Worm (Caenorhabditis elegans): ENCODE data around the gene C38D4.10.

- no peak for TF ChIP-seq zag-1 (tag; optimal IDR thresholded peaks at IDR 0.05)
- no peak for TF ChIP-seq egl-27 (tag; optimal IDR thresholded peaks at IDR 0.05)
- TF ChIP-seq nhr-85 (tag), result no peak
- TF ChIP-seq mdl-1 (tag; optimal IDR thresholded peaks at IDR 0.05), result no peak
- TF ChIP-seq fkh-10 (GFP tag; optimal IDR thresholded peaks at IDR 0.05), result no peak
- TF ChIP-seq blmp-1 (tag; optimal IDR thresholded peaks at IDR 0.05), result no peak
- no peak for TF ChIP-seq unc-130 (tag; optimal IDR thresholded peaks at IDR 0.05)
Measured at ce11 chrIII:4819843-4820242, 37.5 kb downstream of the C38D4.10 start, which contains the start of gene F26A1.7.

Measured in whole organism, L1 larva.